Fruit fly (Drosophila melanogaster): Measurements from ENCODE around the gene B4.

- no peak for TF ChIP-seq Gug (GFP tag; IDR thresholded peaks at IDR 0.05)
- no peak for TF ChIP-seq CG12236 (GFP tag; optimal IDR thresholded peaks at IDR 0.05)
- no peak for TF ChIP-seq CG15514 (GFP tag; optimal IDR thresholded peaks at IDR 0.05)
- TF ChIP-seq Dfd (GFP tag; optimal IDR thresholded peaks at IDR 0.05) = no peak
These were observed 39.4 kb downstream of the B4 start for dm6 chr2L:13509533-13510240.

Measured in whole organism, embryonic.